Worm (Caenorhabditis elegans): ENCODE results near the gene nhr-196.
A peak's percentile ranks its signal among the peaks of the same experiment; 100 is the strongest.

The nhr-196 gene

DNA sequence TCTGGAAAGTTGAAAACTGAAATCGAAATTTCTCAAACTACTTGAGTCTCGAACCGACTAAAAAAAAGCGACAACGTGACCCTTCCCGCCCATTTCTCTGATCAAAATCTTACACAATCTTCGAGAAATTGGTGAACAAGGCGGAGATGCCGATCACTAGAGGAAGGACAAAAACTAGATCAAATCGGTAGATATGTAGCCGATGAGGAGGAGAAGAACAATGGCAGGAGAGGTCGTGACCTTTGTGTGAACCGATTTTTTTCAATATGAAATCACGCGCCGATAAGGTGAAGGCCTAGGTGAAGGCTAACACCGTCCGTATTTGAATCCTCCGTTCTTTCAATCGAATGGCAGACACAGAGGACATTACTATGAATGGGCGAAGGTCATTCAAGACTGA lies 24.5 kb upstream of the nhr-196 start (continued):
- TF ChIP-seq sox-4 (tag; optimal IDR thresholded peaks at IDR 0.05) (no peak), nhr-20 (tag; optimal IDR thresholded peaks at IDR 0.05) (peak; percentile 28), mdl-1 (tag; optimal IDR thresholded peaks at IDR 0.05) (no peak), vab-15 (tag; optimal IDR thresholded peaks at IDR 0.05) (no peak), isw-1 (GFP tag; IDR thresholded peaks at IDR 0.05) (no peak), nhr-84 (tag; optimal IDR thresholded peaks at IDR 0.05) (no peak), mab-9 (GFP tag; IDR thresholded peaks at IDR 0.05) (no peak), mef-2 (tag; optimal IDR thresholded peaks at IDR 0.05) (no peak), snpc-4 (tag; optimal IDR thresholded peaks at IDR 0.05) (no peak), nhr-47 (tag; optimal IDR thresholded peaks at IDR 0.05) (no peak), ceh-90 (tag; optimal IDR thresholded peaks at IDR 0.05) (no peak), efl-3 (GFP tag; optimal IDR thresholded peaks at IDR 0.05) (peak; percentile 2), tbx-2 (tag; optimal IDR thresholded peaks at IDR 0.05) (no peak), egl-13 (tag; optimal IDR thresholded peaks at IDR 0.05) (no peak), nhr-28 (tag; optimal IDR thresholded peaks at IDR 0.05) (no peak), irx-1 (tag; optimal IDR thresholded peaks at IDR 0.05) (peak; percentile 16), nhr-12 (tag; optimal IDR thresholded peaks at IDR 0.05) (no peak), lin-15B (tag; optimal IDR thresholded peaks at IDR 0.05) (no peak), hlh-17 (GFP tag; optimal IDR thresholded peaks at IDR 0.05; ENCODE audit: borderline replicate concordance) (no peak), grh-1 (GFP tag; IDR thresholded peaks at IDR 0.05) (peak; percentile 43; the same call in 1 of the 2 replicates), unc-98 (GFP tag; IDR thresholded peaks at IDR 0.05) (no peak), efl-1 (optimal IDR thresholded peaks at IDR 0.05) (no peak), efl-1 (GFP tag; optimal IDR thresholded peaks at IDR 0.05 in 1 of 2) (peak in 1 of 2 experiments; percentile 62), ces-1 (GFP tag; optimal IDR thresholded peaks at IDR 0.05) (no peak), C16A3.4 (tag; optimal IDR thresholded peaks at IDR 0.05) (no peak), swsn-7 (tag; optimal IDR thresholded peaks at IDR 0.05) (no peak), pqm-1 (tag; optimal IDR thresholded peaks at IDR 0.05) (no peak), ztf-4 (tag; optimal IDR thresholded peaks at IDR 0.05) (no peak), nhr-85 (tag) (peak; percentile 96), zip-4 (GFP tag; optimal IDR thresholded peaks at IDR 0.05) (no peak), unc-130 (tag; optimal IDR thresholded peaks at IDR 0.05) (no peak), skn-1 (tag; optimal IDR thresholded peaks at IDR 0.05) (no peak), dpl-1 (GFP tag; optimal IDR thresholded peaks at IDR 0.05) (no peak), fkh-10 (GFP tag; optimal IDR thresholded peaks at IDR 0.05) (no peak), nhr-237 (tag; optimal IDR thresholded peaks at IDR 0.05) (no peak), elt-3 (tag; optimal IDR thresholded peaks at IDR 0.05) (peak in 1 of 6 experiments; percentile 27), unc-86 (tag; optimal IDR thresholded peaks at IDR 0.05) (no peak), fos-1 (tag; optimal IDR thresholded peaks at IDR 0.05) (no peak), aha-1 (tag; optimal IDR thresholded peaks at IDR 0.05) (no peak), xbp-1 (tag; optimal IDR thresholded peaks at IDR 0.05) (no peak), fkh-8 (tag; optimal IDR thresholded peaks at IDR 0.05) (no peak), C34B4.2 (tag; optimal IDR thresholded peaks at IDR 0.05) (no peak), ama-1 (optimal IDR thresholded peaks at IDR 0.05) (no peak), lin-14 (GFP tag; optimal IDR thresholded peaks at IDR 0.05) (peak; percentile 82), ceh-88 (GFP tag; IDR thresholded peaks at IDR 0.05) (no peak), pag-3 (tag; optimal IDR thresholded peaks at IDR 0.05; ENCODE audit: borderline replicate concordance, insufficient read depth) (no peak), aly-2 (tag; optimal IDR thresholded peaks at IDR 0.05) (no peak), lin-35 (GFP tag; optimal IDR thresholded peaks at IDR 0.05) (no peak), jun-1 (tag; optimal IDR thresholded peaks at IDR 0.05) (no peak), blmp-1 (tag; optimal IDR thresholded peaks at IDR 0.05) (peak; percentile 67), elt-2 (tag; optimal IDR thresholded peaks at IDR 0.05) (no peak), lsy-2 (tag; optimal IDR thresholded peaks at IDR 0.05) (no peak), lin-39 (tag; optimal IDR thresholded peaks at IDR 0.05) (no peak), nhr-77 (tag; optimal IDR thresholded peaks at IDR 0.05) (no peak), C04F5.9 (tag; optimal IDR thresholded peaks at IDR 0.05) (no peak)
